Worm (Caenorhabditis elegans): ENCODE measurements around the gene nduv-2.

Gene nduv-2

DNA sequence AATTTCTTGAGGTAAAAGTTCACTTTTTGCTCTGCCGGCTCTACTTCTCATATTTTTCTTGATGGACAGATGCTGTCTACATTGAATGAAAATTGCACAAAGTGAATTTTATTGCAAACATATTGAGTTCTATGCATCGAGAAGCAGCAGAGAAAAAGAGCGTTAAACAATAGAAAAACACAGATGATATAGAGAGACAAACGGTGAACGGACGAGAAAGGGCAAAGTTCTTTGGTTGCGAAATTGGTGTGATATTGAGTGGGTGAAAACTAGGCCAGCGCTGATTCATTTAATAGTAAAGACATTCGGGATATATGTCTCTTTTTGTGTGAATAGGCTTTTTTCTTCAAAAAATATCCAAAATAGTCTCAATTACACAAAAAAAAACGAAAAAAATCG lies 29.0 kb upstream of the nduv-2 start (continued):
- TF ChIP-seq rcor-1 (GFP tag; IDR thresholded peaks at IDR 0.05) (no peak), tlf-1 (GFP tag; optimal IDR thresholded peaks at IDR 0.05) (no peak), C17E4.6 (GFP tag; IDR thresholded peaks at IDR 0.05) (no peak), ceh-58 (GFP tag; IDR thresholded peaks at IDR 0.05) (no peak), snpc-4 (GFP tag; optimal IDR thresholded peaks at IDR 0.05) (no peak), snpc-4 (tag; optimal IDR thresholded peaks at IDR 0.05) (no peak), hmg-20 (GFP tag; IDR thresholded peaks at IDR 0.05) (no peak), ztf-3 (GFP tag; optimal IDR thresholded peaks at IDR 0.05) (no peak), tbp1 (GFP tag; optimal IDR thresholded peaks at IDR 0.05) (no peak), F33H1.4 (GFP tag; IDR thresholded peaks at IDR 0.05) (no peak), F10E7.11 (tag; optimal IDR thresholded peaks at IDR 0.05) (no peak), ztf-26 (tag; optimal IDR thresholded peaks at IDR 0.05) (no peak), nhr-80 (tag; optimal IDR thresholded peaks at IDR 0.05) (peak; percentile 8), sea-2 (GFP tag; IDR thresholded peaks at IDR 0.05) (no peak), unc-130 (GFP tag; optimal IDR thresholded peaks at IDR 0.05) (no peak), repo-1 (tag; optimal IDR thresholded peaks at IDR 0.05) (no peak), madf-3 (GFP tag; IDR thresholded peaks at IDR 0.05) (0 out of 2 replicates have a peak, but pooled peaks have one; percentile 71), ceh-79 (tag; optimal IDR thresholded peaks at IDR 0.05) (no peak), hlh-12 (tag; optimal IDR thresholded peaks at IDR 0.05) (no peak), snpc-1.1 (tag; optimal IDR thresholded peaks at IDR 0.05; ENCODE audit: insufficient read depth) (peak; percentile 14), F22D6.2 (tag; optimal IDR thresholded peaks at IDR 0.05) (no peak)

DNA sequence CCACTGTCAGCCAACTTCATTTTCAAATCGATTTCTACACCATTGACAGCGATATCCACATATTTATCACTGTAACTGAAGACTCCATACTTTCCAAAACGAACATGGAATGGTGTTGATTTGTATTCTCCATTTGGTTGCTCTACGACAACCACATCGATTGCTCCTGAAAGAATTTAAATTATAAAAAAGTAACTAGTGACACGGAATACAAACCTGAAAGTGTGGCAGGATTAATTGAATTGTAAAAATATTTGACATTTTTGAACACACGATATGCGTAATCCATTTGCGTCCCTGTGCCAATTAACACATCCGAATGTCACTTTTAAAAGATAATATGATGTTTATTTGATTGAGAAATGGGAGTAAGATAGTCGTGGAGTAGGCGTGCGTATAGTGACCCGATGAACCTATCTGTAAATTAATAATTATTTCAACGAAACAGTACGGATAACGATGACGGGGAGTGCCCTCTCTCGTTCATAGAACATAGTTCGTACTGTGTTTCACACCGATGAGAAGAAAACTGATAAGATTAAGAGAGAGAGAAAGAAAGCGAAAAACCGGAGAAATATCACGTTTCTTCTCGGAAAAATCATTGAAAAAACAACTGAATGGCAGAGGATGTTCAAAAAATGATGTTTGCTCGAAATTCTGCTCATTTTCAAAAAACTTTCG lies 28.5 kb upstream of the nduv-2 start, which contains the start of gene lpin-1:
TSS of gene lpin-1 (minus strand) at position 417 of the 681 bp plus-strand sequence.
- TF ChIP-seq C17E4.6 (GFP tag; IDR thresholded peaks at IDR 0.05) (0 out of 2 replicates have a peak, but pooled peaks have one; percentile 12), akir-1 (GFP tag; optimal IDR thresholded peaks at IDR 0.05) (no peak), ceh-79 (tag; optimal IDR thresholded peaks at IDR 0.05) (peak; percentile 29), let-607 (tag; optimal IDR thresholded peaks at IDR 0.05) (no peak), Y53G8AR.9 (GFP tag; conservative IDR thresholded peaks at IDR 0.05) (0 out of 2 replicates have a peak, but pooled peaks have one; percentile 12), T26A5.8 (tag; optimal IDR thresholded peaks at IDR 0.05) (no peak), him-1 (tag; optimal IDR thresholded peaks at IDR 0.05) (no peak), nhr-90 (tag; optimal IDR thresholded peaks at IDR 0.05) (no peak), nhr-80 (tag; optimal IDR thresholded peaks at IDR 0.05) (peak; percentile 70), ama-1 (optimal IDR thresholded peaks at IDR 0.05) (no peak), ama-1 (GFP tag; optimal IDR thresholded peaks at IDR 0.05) (peak in 1 of 2 experiments; percentile 19), F22D6.2 (tag; optimal IDR thresholded peaks at IDR 0.05) (no peak), lin-35 (GFP tag; optimal IDR thresholded peaks at IDR 0.05) (peak in 1 of 3 experiments; percentile 46), die-1 (tag; optimal IDR thresholded peaks at IDR 0.05) (no peak), nfyb-1 (GFP tag; IDR thresholded peaks at IDR 0.05) (0 out of 2 replicates have a peak, but pooled peaks have one; percentile 7), F57A8.1 (GFP tag; optimal IDR thresholded peaks at IDR 0.05) (no peak), dox-1 (GFP tag; IDR thresholded peaks at IDR 0.05) (no peak)

DNA sequence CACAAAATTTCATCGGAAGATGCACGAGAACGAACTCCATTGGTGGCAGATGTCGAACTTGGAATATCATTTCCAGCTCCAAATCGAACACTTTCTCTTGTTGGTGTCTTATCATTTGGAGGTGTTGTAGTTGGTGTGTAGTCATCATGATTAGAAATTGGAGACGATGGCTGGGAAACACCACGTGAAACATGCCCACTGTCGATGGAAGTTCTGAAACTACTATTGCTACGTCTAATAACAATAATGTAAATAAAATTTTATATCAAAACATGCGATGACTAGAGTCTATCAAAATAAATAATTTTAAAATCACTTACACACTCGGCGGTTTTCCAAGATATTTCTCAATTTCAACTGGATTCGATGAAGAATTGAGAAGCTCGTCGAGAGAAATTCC lies 27.0 kb upstream of the nduv-2 start:
- TF ChIP-seq F37B4.10 (GFP tag; IDR thresholded peaks at IDR 0.05): 0 out of 2 replicates have a peak, but pooled peaks have one; percentile 77
- TF ChIP-seq zfh-2 (GFP tag; conservative IDR thresholded peaks at IDR 0.05): no peak
- TF ChIP-seq attf-6 (GFP tag; IDR thresholded peaks at IDR 0.05): 0 out of 2 replicates have a peak, but pooled peaks have one; percentile 17

Measured in whole organism, young adult.